Worm (Caenorhabditis elegans): ENCODE data around the gene nlp-19.

Gene nlp-19

DNA sequence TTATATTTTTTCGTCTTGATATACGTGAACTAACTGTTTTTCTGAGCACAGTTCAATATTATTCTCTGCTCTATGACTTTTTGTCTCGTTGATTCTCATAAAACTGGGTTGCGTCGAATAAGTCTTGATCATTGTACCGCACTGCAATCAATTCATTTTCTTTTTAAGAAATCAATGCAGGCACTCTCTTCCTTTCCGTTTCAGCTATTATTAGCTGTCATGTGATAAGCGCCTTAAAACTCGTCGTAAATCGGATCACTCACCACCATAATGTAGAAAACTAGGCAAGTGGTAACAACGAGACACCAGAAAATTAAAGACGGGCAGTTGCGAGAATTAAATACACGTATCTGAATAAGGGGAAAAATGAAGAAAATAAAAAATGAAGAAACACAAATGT, 48.9 kb downstream of the nlp-19 start:
- TF ChIP-seq med-1 (GFP tag; optimal IDR thresholded peaks at IDR 0.05; ENCODE audit: insufficient read depth) (no peak), ref-1 (GFP tag; conservative IDR thresholded peaks at IDR 0.05) (no peak), ztf-29 (GFP tag; IDR thresholded peaks at IDR 0.05) (no peak), cog-1 (tag; optimal IDR thresholded peaks at IDR 0.05) (no peak), ztf-23 (GFP tag; IDR thresholded peaks at IDR 0.05) (no peak), klf-2 (GFP tag; conservative IDR thresholded peaks at IDR 0.05) (no peak), tab-1 (GFP tag; IDR thresholded peaks at IDR 0.05) (no peak), flt-1 (GFP tag; IDR thresholded peaks at IDR 0.05) (no peak), T22C8.4 (GFP tag; IDR thresholded peaks at IDR 0.05) (no peak)

DNA sequence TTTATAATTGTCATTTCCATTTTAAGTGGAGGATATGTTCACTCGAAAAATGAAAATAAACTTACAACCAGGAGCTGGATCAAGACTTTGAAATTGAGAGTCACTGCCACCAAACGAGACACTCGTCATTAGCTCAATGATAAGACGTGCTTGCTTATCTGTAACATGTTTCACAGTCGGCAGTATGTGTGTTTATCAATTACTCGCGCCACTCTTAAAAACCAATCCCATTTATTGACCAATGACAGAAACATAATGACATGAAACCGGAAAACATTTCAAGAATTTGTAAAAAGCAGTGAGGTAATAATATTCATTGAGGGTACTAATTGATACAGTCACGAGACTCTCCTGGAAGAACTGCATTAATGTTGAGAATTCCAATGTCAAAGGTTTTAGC, 49.5 kb downstream of the nlp-19 start, which contains the start of gene del-5:
TSS of gene del-5 (minus strand) at position 130 of the 400 bp plus-strand sequence.
- no peak for TF ChIP-seq ztf-23 (GFP tag; IDR thresholded peaks at IDR 0.05)
- no peak for TF ChIP-seq cog-1 (tag; optimal IDR thresholded peaks at IDR 0.05)
- TF ChIP-seq klf-2 (GFP tag; conservative IDR thresholded peaks at IDR 0.05): no peak
- TF ChIP-seq ref-1 (GFP tag; conservative IDR thresholded peaks at IDR 0.05): no peak
- no peak for TF ChIP-seq med-1 (GFP tag; optimal IDR thresholded peaks at IDR 0.05; ENCODE audit: insufficient read depth)
- TF ChIP-seq tab-1 (GFP tag; IDR thresholded peaks at IDR 0.05): no peak
